Worm (Caenorhabditis elegans) whole organism, mixed stage, embryonic: ENCODE data around the gene T04F3.4.

Experiments used
- M03D4.4 ChIP-seq: sonication (generic microtip); optimal IDR thresholded peaks from 2 replicates; lab custom pipeline; 2017; ENCODE audit warnings: mild to moderate bottlenecking, missing genetic modification characterization, missing compliant biosample characterization
- bed-3 ChIP-seq: fragments of 200-800 bp; sonication (Bioruptor generic); optimal IDR thresholded peaks from 3 replicates; lab custom pipeline; 2018; ENCODE audit warnings: mild to moderate bottlenecking, missing genetic modification characterization, moderate library complexity, missing compliant biosample characterization
- blmp-1 ChIP-seq: fragments of 150-350 bp; optimal IDR thresholded peaks from 2 replicates; lab custom pipeline; 2014; ENCODE audit warnings: missing biosample characterization, missing genetic modification characterization
- ceh-39 ChIP-seq: fragments of 150-350 bp; optimal IDR thresholded peaks from 2 replicates; lab custom pipeline; 2014; ENCODE audit warnings: missing biosample characterization, missing genetic modification characterization
- ceh-43 ChIP-seq: fragments of 200-800 bp; sonication (Bioruptor generic); optimal IDR thresholded peaks from 2 replicates; lab custom pipeline; 2018; ENCODE audit warnings: mild to moderate bottlenecking, missing genetic modification characterization, moderate library complexity, missing compliant biosample characterization
- ces-1 ChIP-seq: fragments of 150-350 bp; optimal IDR thresholded peaks from 2 replicates; lab custom pipeline; 2014; ENCODE audit warnings: missing biosample characterization, missing genetic modification reagents, missing genetic modification characterization
- cnd-1 ChIP-seq: fragments of 200-800 bp; sonication (Bioruptor generic); optimal IDR thresholded peaks from 2 replicates; lab custom pipeline; 2018; ENCODE audit warnings: mild to moderate bottlenecking, missing genetic modification characterization, missing compliant biosample characterization
- drap-1 ChIP-seq: fragments of 200-800 bp; sonication (Bioruptor generic); optimal IDR thresholded peaks from 3 replicates; lab custom pipeline; 2018; ENCODE audit warnings: mild to moderate bottlenecking, missing genetic modification characterization, missing compliant biosample characterization
- elt-1 ChIP-seq: sonication (generic microtip); optimal IDR thresholded peaks from 2 replicates; lab custom pipeline; 2017; ENCODE audit warnings: missing genetic modification characterization, mild to moderate bottlenecking, missing compliant biosample characterization, antibody characterized with exemption, moderate library complexity, borderline replicate concordance; ENCODE audit not compliant: insufficient read depth
- elt-3 ChIP-seq: fragments of 150-350 bp; optimal IDR thresholded peaks from 2 replicates; lab custom pipeline; 2014; ENCODE audit warnings: missing biosample characterization, missing genetic modification characterization
- flh-1 ChIP-seq: fragments of 200-800 bp; sonication (Bioruptor generic); optimal IDR thresholded peaks from 2 replicates; lab custom pipeline; 2018; ENCODE audit warnings: mild to moderate bottlenecking, missing genetic modification characterization, moderate library complexity, missing compliant biosample characterization
- ham-2 ChIP-seq: fragments of 200-800 bp; sonication (Bioruptor generic); optimal IDR thresholded peaks from 2 replicates; lab custom pipeline; 2018; ENCODE audit warnings: mild to moderate bottlenecking, missing genetic modification characterization, missing compliant biosample characterization
- hlh-1 ChIP-seq: fragments of 150-350 bp; optimal IDR thresholded peaks from 2 replicates; lab custom pipeline; 2014; ENCODE audit warnings: missing biosample characterization, missing genetic modification reagents, missing genetic modification characterization
- lin-13 ChIP-seq: fragments of 150-350 bp; optimal IDR thresholded peaks from 2 replicates; lab custom pipeline; 2014; ENCODE audit warnings: missing biosample characterization, missing genetic modification characterization
- lin-32 ChIP-seq: fragments of 200-800 bp; sonication (Bioruptor generic); optimal IDR thresholded peaks from 2 replicates; lab custom pipeline; 2018; ENCODE audit warnings: mild to moderate bottlenecking, missing genetic modification characterization, missing compliant biosample characterization
- lsy-2 ChIP-seq: fragments of 150-350 bp; optimal IDR thresholded peaks from 2 replicates; lab custom pipeline; 2014; ENCODE audit warnings: missing biosample characterization, missing genetic modification characterization
- mab-5 ChIP-seq: fragments of 150-350 bp; optimal IDR thresholded peaks from 2 replicates; lab custom pipeline; 2014; ENCODE audit warnings: missing biosample characterization, missing genetic modification characterization
- mep-1 ChIP-seq: fragments of 150-350 bp; optimal IDR thresholded peaks from 2 replicates; lab custom pipeline; 2017; ENCODE audit warnings: missing biosample characterization, missing genetic modification reagents, missing genetic modification characterization, inconsistent platforms
- mls-2 ChIP-seq: sonication (generic microtip); optimal IDR thresholded peaks from 2 replicates; lab custom pipeline; 2016; ENCODE audit warnings: mild to moderate bottlenecking, missing genetic modification characterization, moderate library complexity, missing compliant biosample characterization
- nhr-12 ChIP-seq: fragments of 150-350 bp; optimal IDR thresholded peaks from 2 replicates; lab custom pipeline; 2014; ENCODE audit warnings: missing biosample characterization, missing genetic modification characterization
- nhr-2 ChIP-seq: fragments of 150-350 bp; optimal IDR thresholded peaks from 2 replicates; lab custom pipeline; 2014; ENCODE audit warnings: missing biosample characterization, missing genetic modification characterization
- nhr-28 ChIP-seq: fragments of 150-350 bp; optimal IDR thresholded peaks from 2 replicates; lab custom pipeline; 2014; ENCODE audit warnings: missing biosample characterization, missing genetic modification characterization
- nhr-76 ChIP-seq: sonication (generic microtip); optimal IDR thresholded peaks from 2 replicates; lab custom pipeline; 2017; ENCODE audit warnings: missing biosample characterization, missing genetic modification characterization
- pha-4 ChIP-seq: fragments of 150-350 bp; optimal IDR thresholded peaks from 2 replicates; lab custom pipeline; 2018; ENCODE audit warnings: missing biosample characterization, missing genetic modification reagents, missing genetic modification characterization
- sem-2 ChIP-seq: fragments of 200-800 bp; sonication (Bioruptor generic); optimal IDR thresholded peaks from 2 replicates; lab custom pipeline; 2018; ENCODE audit warnings: mild to moderate bottlenecking, missing genetic modification characterization, missing compliant biosample characterization
- snpc-4 ChIP-seq: fragments of 150-350 bp; optimal IDR thresholded peaks from 2 replicates; lab custom pipeline; 2014; ENCODE audit warnings: missing biosample characterization, missing genetic modification characterization
- sptf-1 ChIP-seq: sonication (generic microtip); optimal IDR thresholded peaks from 2 replicates; lab custom pipeline; 2017; ENCODE audit warnings: mild to moderate bottlenecking, missing genetic modification characterization, moderate library complexity, missing compliant biosample characterization
- tbx-8 ChIP-seq: fragments of 200-800 bp; sonication (Bioruptor generic); optimal IDR thresholded peaks from 2 replicates; lab custom pipeline; 2018; ENCODE audit warnings: mild to moderate bottlenecking, missing genetic modification characterization, moderate library complexity, missing compliant biosample characterization
- unc-120 ChIP-seq: sonication (generic microtip); optimal IDR thresholded peaks from 2 replicates; lab custom pipeline; 2017; ENCODE audit warnings: missing genetic modification characterization, missing compliant biosample characterization; ENCODE audit not compliant: poor library complexity, severe bottlenecking
- unc-62 ChIP-seq: fragments of 150-350 bp; optimal IDR thresholded peaks from 2 replicates; lab custom pipeline; 2014; ENCODE audit warnings: missing biosample characterization, missing genetic modification reagents, missing genetic modification characterization
- zip-8 ChIP-seq: fragments of 150-350 bp; optimal IDR thresholded peaks from 2 replicates; lab custom pipeline; 2014; ENCODE audit warnings: missing biosample characterization, missing genetic modification characterization
- ztf-11 ChIP-seq: fragments of 150-350 bp; optimal IDR thresholded peaks from 2 replicates; lab custom pipeline; 2014; ENCODE audit warnings: missing biosample characterization, missing genetic modification characterization

The T04F3.4 gene

ce11 chrV:11777846-11778245 lies 15.0 kb upstream of the T04F3.4 start:
- TF ChIP-seq nhr-2 (tag; lab: Kevin White, UChicago) = no peak
- peak; percentile 51 for TF ChIP-seq unc-120 (tag; lab: Kevin White, UChicago)

- TF ChIP-seq mls-2 (tag; lab: Kevin White, UChicago) (no peak), tbx-8 (GFP tag; lab: Kevin White, UChicago) (no peak), nhr-76 (no peak), zip-8 (no peak), flh-1 (GFP tag; lab: Kevin White, UChicago) (no peak), ceh-39 (no peak), pha-4 (tag; lab: Kevin White, UChicago) (no peak), ces-1 (GFP tag; lab: Kevin White, UChicago) (no peak), nhr-12 (no peak), nhr-28 (tag; lab: Kevin White, UChicago) (no peak), unc-120 (tag; lab: Kevin White, UChicago) (no peak), lin-32 (GFP tag; lab: Kevin White, UChicago) (no peak), sem-2 (no peak), lsy-2 (tag; lab: Kevin White, UChicago) (no peak), M03D4.4 (tag; lab: Kevin White, UChicago) (no peak), ham-2 (GFP tag; lab: Kevin White, UChicago) (no peak), cnd-1 (tag; lab: Kevin White, UChicago) (no peak)
These were observed 13.7 kb upstream of the T04F3.4 start, which contains the start of gene F55A11.6 for ce11 chrV:11776538-11776937. Gene F55A11.6, plus strand, starts transcription at chrV:11776838.

ce11 chrV:11773934-11774333 lies 11.1 kb upstream of the T04F3.4 start:
- no peak for TF ChIP-seq ztf-11 (tag; lab: Kevin White, UChicago)
- TF ChIP-seq cnd-1 (tag; lab: Kevin White, UChicago) = no peak
- no peak for TF ChIP-seq M03D4.4 (tag; lab: Kevin White, UChicago)
- no peak for TF ChIP-seq snpc-4 (tag; lab: Kevin White, UChicago)
- TF ChIP-seq nhr-76 = no peak
- TF ChIP-seq zip-8 = no peak
- TF ChIP-seq lin-13 (tag; lab: Kevin White, UChicago) = no peak
- no peak for TF ChIP-seq hlh-1
- no peak for TF ChIP-seq bed-3 (GFP tag; lab: Kevin White, UChicago)

ce11 chrV:11773420-11773819 lies 10.6 kb upstream of the T04F3.4 start, which contains the start of gene bus-18:
Gene bus-18, plus strand, starts transcription at chrV:11773720.
- TF ChIP-seq M03D4.4 (tag; lab: Kevin White, UChicago) (no peak), nhr-2 (tag; lab: Kevin White, UChicago) (no peak), bed-3 (GFP tag; lab: Kevin White, UChicago) (no peak), lin-32 (GFP tag; lab: Kevin White, UChicago) (no peak), drap-1 (GFP tag; lab: Kevin White, UChicago) (no peak), mls-2 (tag; lab: Kevin White, UChicago) (no peak), nhr-12 (no peak), elt-3 (tag; lab: Kevin White, UChicago) (no peak), nhr-76 (no peak), mab-5 (tag; lab: Kevin White, UChicago) (no peak), sptf-1 (no peak), blmp-1 (tag; lab: Kevin White, UChicago) (no peak), mep-1 (tag; lab: Kevin White, UChicago) (no peak)

- TF ChIP-seq unc-120 (tag; lab: Kevin White, UChicago) (peak; percentile 25), unc-62 (no peak), ztf-11 (tag; lab: Kevin White, UChicago) (no peak), drap-1 (GFP tag; lab: Kevin White, UChicago) (peak; percentile 19), ham-2 (GFP tag; lab: Kevin White, UChicago) (peak; percentile 34)
These were observed 7.2 kb upstream of the T04F3.4 start, which contains the start of gene F55A11.4 for ce11 chrV:11770053-11770517. Gene F55A11.4, plus strand, starts transcription at chrV:11770467.

- no peak for TF ChIP-seq nhr-76
- no peak for TF ChIP-seq ces-1 (GFP tag; lab: Kevin White, UChicago)
- no peak for TF ChIP-seq elt-1 (tag; lab: Kevin White, UChicago)
- TF ChIP-seq unc-120 (tag; lab: Kevin White, UChicago) = no peak
- no peak for TF ChIP-seq elt-3 (tag; lab: Kevin White, UChicago)
- TF ChIP-seq nhr-12 = no peak
- no peak for TF ChIP-seq ceh-43 (GFP tag; lab: Kevin White, UChicago)
- TF ChIP-seq drap-1 (GFP tag; lab: Kevin White, UChicago) = no peak
- no peak for TF ChIP-seq hlh-1
- no peak for TF ChIP-seq nhr-2 (tag; lab: Kevin White, UChicago)
- no peak for TF ChIP-seq flh-1 (GFP tag; lab: Kevin White, UChicago)
- no peak for TF ChIP-seq M03D4.4 (tag; lab: Kevin White, UChicago)
- no peak for TF ChIP-seq tbx-8 (GFP tag; lab: Kevin White, UChicago)
These were observed 6.8 kb upstream of the T04F3.4 start for ce11 chrV:11769646-11770045.
